Worm (Caenorhabditis elegans): Measurements from ENCODE around the gene T03F7.6.

DNA sequence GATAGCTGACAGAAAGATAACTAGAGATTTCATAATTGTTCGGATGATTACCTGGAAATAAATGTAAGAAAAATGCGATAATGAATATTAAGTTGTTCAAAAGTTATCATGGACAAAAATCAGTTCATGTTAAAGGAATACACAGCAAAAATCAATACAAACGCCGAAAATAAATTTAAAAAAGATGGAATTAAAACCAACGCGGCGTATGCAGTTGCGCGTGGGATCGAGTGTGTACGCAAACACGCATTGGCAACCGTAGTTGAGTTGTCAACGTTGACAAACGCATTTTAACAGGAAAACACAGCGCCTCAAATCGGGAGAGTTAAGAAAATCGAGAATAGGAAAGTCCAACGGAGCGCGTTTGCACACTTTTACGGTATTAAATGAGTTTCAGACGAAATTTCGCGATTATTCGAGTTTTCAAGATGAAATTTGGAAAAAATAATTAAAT, 32.4 kb downstream of the T03F7.6 start, which contains the start of gene tmed-10:
- peak; percentile 80 for TF ChIP-seq lin-15B (tag; optimal IDR thresholded peaks at IDR 0.05)
- TF ChIP-seq nhr-12 (tag; optimal IDR thresholded peaks at IDR 0.05): no peak
- no peak for TF ChIP-seq nhr-11 (tag; optimal IDR thresholded peaks at IDR 0.05)
- no peak for TF ChIP-seq nhr-28 (tag; optimal IDR thresholded peaks at IDR 0.05)
- TF ChIP-seq aly-2 (tag; optimal IDR thresholded peaks at IDR 0.05): no peak
